Fruit fly (Drosophila melanogaster): ENCODE measurements around the gene pum.

Gene pum

DNA sequence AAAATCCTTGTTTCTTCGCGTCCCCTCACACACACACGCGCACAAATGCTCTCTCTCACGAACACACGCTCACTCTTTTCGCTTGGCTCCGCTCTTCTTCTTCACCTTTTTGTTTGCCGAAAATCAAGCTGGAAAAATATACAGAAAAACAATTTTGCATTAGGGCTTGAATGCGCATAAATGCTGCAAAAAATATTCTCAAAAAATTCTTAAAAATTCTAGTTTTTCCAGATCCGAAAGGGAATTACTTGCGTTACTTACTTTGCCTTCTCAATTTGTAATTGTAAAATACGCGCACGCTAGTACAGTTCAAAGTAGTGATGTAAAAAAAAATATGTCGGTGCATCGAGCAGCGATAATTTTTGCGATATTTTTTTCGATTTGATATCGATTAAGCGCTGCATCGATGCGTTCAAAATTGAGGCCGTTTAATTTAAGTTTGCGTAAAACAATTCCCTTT lies 2.5 kb upstream of the pum start:
- TF ChIP-seq exex (tag; optimal IDR thresholded peaks at IDR 0.05) (no peak), Elba2 (GFP tag; optimal IDR thresholded peaks at IDR 0.05) (no peak), vnd (GFP tag; IDR thresholded peaks at IDR 0.05; ENCODE audit: partially characterized antibody) (peak; percentile 67; the same call in 2 of the 3 replicates), dimm (GFP tag; IDR thresholded peaks at IDR 0.05) (no peak), Hr51 (GFP tag; optimal IDR thresholded peaks at IDR 0.05) (peak in 1 of 2 experiments; percentile 14), CG8765 (GFP tag; IDR thresholded peaks at IDR 0.05) (no peak), CG6791 (GFP tag; IDR thresholded peaks at IDR 0.05; ENCODE audit: partially characterized antibody) (peak; percentile 86), Sry-δ (GFP tag; optimal IDR thresholded peaks at IDR 0.05) (peak; percentile 91), nerfin-2 (GFP tag; IDR thresholded peaks at IDR 0.05; ENCODE audit: partially characterized antibody) (peak; percentile 87), ac (GFP tag; optimal IDR thresholded peaks at IDR 0.05) (no peak), CG2889 (GFP tag; IDR thresholded peaks at IDR 0.05) (no peak), CG12942 (GFP tag; optimal IDR thresholded peaks at IDR 0.05) (no peak), onecut (GFP tag; IDR thresholded peaks at IDR 0.05) (no peak), ewg (GFP tag; optimal IDR thresholded peaks at IDR 0.05) (peak; percentile 69), CG2712 (tag; optimal IDR thresholded peaks at IDR 0.05) (peak; percentile 46), Ravus (GFP tag; IDR thresholded peaks at IDR 0.05) (no peak), CG16815 (GFP tag; optimal IDR thresholded peaks at IDR 0.05) (no peak), Ets65A (GFP tag) (no peak), zf30C (GFP tag; optimal IDR thresholded peaks at IDR 0.05) (no peak), B-H2 (GFP tag; optimal IDR thresholded peaks at IDR 0.05) (no peak), chinmo (GFP tag; IDR thresholded peaks at IDR 0.05; ENCODE audit: partially characterized antibody) (peak; percentile 97), CG32772 (GFP tag; IDR thresholded peaks at IDR 0.05) (no peak), unpg (GFP tag; optimal IDR thresholded peaks at IDR 0.05) (no peak), nerfin-1 (tag; optimal IDR thresholded peaks at IDR 0.05) (peak; percentile 21), Oli (tag; optimal IDR thresholded peaks at IDR 0.05) (no peak), MESR4 (GFP tag; optimal IDR thresholded peaks at IDR 0.05) (peak; percentile 83), gro (GFP tag; optimal IDR thresholded peaks at IDR 0.05) (peak; percentile 60), CG8924 (tag; optimal IDR thresholded peaks at IDR 0.05) (peak; percentile 22), scrt (GFP tag; optimal IDR thresholded peaks at IDR 0.05) (no peak), nom (GFP tag; optimal IDR thresholded peaks at IDR 0.05) (peak; percentile 59), Nf-YC (tag; optimal IDR thresholded peaks at IDR 0.05) (peak; percentile 27), br (optimal IDR thresholded peaks at IDR 0.05) (no peak), CG10979 (tag; optimal IDR thresholded peaks at IDR 0.05) (peak; percentile 30), gcm (GFP tag; optimal IDR thresholded peaks at IDR 0.05) (peak; percentile 29), Scr (GFP tag; IDR thresholded peaks at IDR 0.05; ENCODE audit: partially characterized antibody) (peak; percentile 80), Ets97D (GFP tag; optimal IDR thresholded peaks at IDR 0.05) (peak; percentile 55), zen2 (GFP tag; IDR thresholded peaks at IDR 0.05; ENCODE audit: partially characterized antibody) (peak; percentile 78; the same call in 2 of the 3 replicates), phol (tag; optimal IDR thresholded peaks at IDR 0.05) (peak; percentile 80), CG12299 (tag; optimal IDR thresholded peaks at IDR 0.05) (no peak), p53 (GFP tag; optimal IDR thresholded peaks at IDR 0.05) (no peak), ato (GFP tag; IDR thresholded peaks at IDR 0.05; ENCODE audit: partially characterized antibody) (peak; percentile 87), CHES-1-like (GFP tag; optimal IDR thresholded peaks at IDR 0.05) (no peak), Nf-YB (GFP tag; optimal IDR thresholded peaks at IDR 0.05) (no peak), ham (GFP tag; IDR thresholded peaks at IDR 0.05) (no peak), CG17186 (GFP tag; optimal IDR thresholded peaks at IDR 0.05) (peak; percentile 89), CG15601 (tag; optimal IDR thresholded peaks at IDR 0.05) (peak; percentile 14), Spps (tag; optimal IDR thresholded peaks at IDR 0.05) (peak; percentile 6), CG14860 (GFP tag; IDR thresholded peaks at IDR 0.05; ENCODE audit: partially characterized antibody) (peak; percentile 71), CG34376 (GFP tag; optimal IDR thresholded peaks at IDR 0.05) (peak; percentile 51), CG9215 (GFP tag; IDR thresholded peaks at IDR 0.05) (no peak)
